Worm (Caenorhabditis elegans) whole organism, L4 larva: Measurements from ENCODE around the gene unc-10.
A peak's percentile ranks its signal among the peaks of the same experiment; 100 is the strongest.

Source experiments
- D1046.2 ChIP-seq: fragments of 200-800 bp; sonication (Bioruptor generic); IDR thresholded peaks from 2 replicates; pipeline ENCODE4 v1.3.6; 2022; ENCODE audit warnings: missing genetic modification characterization, missing compliant biosample characterization
- F10B5.3 ChIP-seq: sonication (generic microtip); optimal IDR thresholded peaks from 2 replicates; lab custom pipeline; 2016; ENCODE audit warnings: mild to moderate bottlenecking, missing genetic modification characterization, missing compliant biosample characterization
- F26F4.8 ChIP-seq: fragments of 200-800 bp; sonication (Bioruptor generic); conservative IDR thresholded peaks from 2 replicates; pipeline ENCODE4 v1.3.6; 2022; ENCODE audit warnings: missing genetic modification characterization, missing compliant biosample characterization
- T26A8.4 ChIP-seq: fragments of 200-800 bp; sonication (Bioruptor generic); IDR thresholded peaks from 2 replicates; pipeline ENCODE4 v1.3.6; 2022; ENCODE audit warnings: missing genetic modification characterization, missing compliant biosample characterization
- ZK546.5 ChIP-seq, 2 experiments: sonication (generic microtip); optimal IDR thresholded peaks; 2 replicates each; lab custom pipeline; 2017; ENCODE audit warnings: missing biosample characterization in 2 of 2, missing genetic modification characterization in 2 of 2
- aly-2 ChIP-seq: sonication (generic microtip); optimal IDR thresholded peaks from 2 replicates; lab custom pipeline; 2018; ENCODE audit warnings: missing biosample characterization, missing genetic modification characterization
- arid-1 ChIP-seq: fragments of 200-800 bp; sonication (Bioruptor generic); conservative IDR thresholded peaks from 2 replicates; pipeline ENCODE4 v1.3.6; 2022; ENCODE audit warnings: missing genetic modification reagents, missing genetic modification characterization, missing compliant biosample characterization
- attf-4 ChIP-seq: sonication (generic microtip); optimal IDR thresholded peaks from 3 replicates; lab custom pipeline; 2017; ENCODE audit warnings: missing biosample characterization, missing genetic modification characterization
- ceh-20 ChIP-seq: fragments of 200-800 bp; sonication (Bioruptor generic); IDR thresholded peaks from 2 replicates; pipeline ENCODE4 v1.3.6; 2022; ENCODE audit warnings: missing genetic modification reagents, missing genetic modification characterization, missing compliant biosample characterization
- ceh-28 ChIP-seq: fragments of 150-350 bp; optimal IDR thresholded peaks from 2 replicates; lab custom pipeline; 2014; ENCODE audit warnings: missing biosample characterization, missing genetic modification reagents, missing genetic modification characterization
- ceh-32 ChIP-seq: sonication (generic microtip); optimal IDR thresholded peaks from 2 replicates; lab custom pipeline; 2016; ENCODE audit warnings: mild to moderate bottlenecking, missing genetic modification characterization, missing compliant biosample characterization; ENCODE audit not compliant: poor library complexity
- ceh-44 ChIP-seq: fragments of 200-800 bp; sonication (Bioruptor generic); IDR thresholded peaks from 2 replicates; pipeline ENCODE4 v1.3.6; 2022; ENCODE audit warnings: missing genetic modification reagents, missing genetic modification characterization, missing compliant biosample characterization
- ceh-62 ChIP-seq: sonication (generic microtip); optimal IDR thresholded peaks from 2 replicates; lab custom pipeline; 2017; ENCODE audit warnings: missing biosample characterization, missing genetic modification characterization
- ceh-82 ChIP-seq: sonication (generic microtip); optimal IDR thresholded peaks from 2 replicates; lab custom pipeline; 2017; ENCODE audit warnings: missing biosample characterization, missing genetic modification characterization
- ces-1 ChIP-seq: fragments of 150-350 bp; sonication (generic microtip); optimal IDR thresholded peaks from 4 replicates; lab custom pipeline; 2014; ENCODE audit warnings: missing biosample characterization, missing genetic modification reagents, missing genetic modification characterization
- daf-12 ChIP-seq: fragments of 150-350 bp; optimal IDR thresholded peaks from 2 replicates; lab custom pipeline; 2014; ENCODE audit warnings: missing biosample characterization, missing genetic modification reagents, missing genetic modification characterization
- daf-16 ChIP-seq, 3 experiments: sonication (generic microtip); optimal IDR thresholded peaks; 2 replicates each; lab custom pipeline; 2016 to 2017; ENCODE audit warnings: missing genetic modification characterization in 3 of 3, missing genetic modification reagents in 3 of 3, mild to moderate bottlenecking in 2 of 3, missing compliant biosample characterization in 2 of 3, missing biosample characterization in 1 of 3, moderate library complexity in 1 of 3
- daf-8 ChIP-seq: fragments of 200-800 bp; sonication (Bioruptor generic); IDR thresholded peaks from 2 replicates; pipeline ENCODE4 v1.3.6; 2022; ENCODE audit warnings: missing genetic modification characterization, missing compliant biosample characterization
- dpl-1 ChIP-seq: fragments of 150-350 bp; optimal IDR thresholded peaks from 2 replicates; lab custom pipeline; 2014; ENCODE audit warnings: missing biosample characterization, missing genetic modification reagents, missing genetic modification characterization
- egl-27 ChIP-seq: sonication (generic microtip); optimal IDR thresholded peaks from 3 replicates; lab custom pipeline; 2017; ENCODE audit warnings: missing biosample characterization, missing genetic modification reagents, missing genetic modification characterization
- egl-43 ChIP-seq: fragments of 200-800 bp; sonication (Bioruptor generic); IDR thresholded peaks from 2 replicates; pipeline ENCODE4 v1.3.6; 2022; ENCODE audit warnings: missing genetic modification reagents, missing genetic modification characterization, missing compliant biosample characterization
- hlh-11 ChIP-seq: fragments of 200-800 bp; sonication (Bioruptor generic); optimal IDR thresholded peaks from 2 replicates; lab custom pipeline; 2018; ENCODE audit warnings: mild to moderate bottlenecking, missing genetic modification characterization, missing compliant biosample characterization
- hlh-30 ChIP-seq: sonication (generic microtip); optimal IDR thresholded peaks from 2 replicates; lab custom pipeline; 2017; ENCODE audit warnings: antibody characterized with exemption, mild to moderate bottlenecking, missing genetic modification characterization, missing compliant biosample characterization; ENCODE audit not compliant: insufficient read depth
- hmg-1.1 ChIP-seq: fragments of 200-800 bp; sonication (Bioruptor generic); IDR thresholded peaks from 2 replicates; pipeline ENCODE4 v1.3.6; 2022; ENCODE audit warnings: missing genetic modification reagents, missing genetic modification characterization, missing compliant biosample characterization
- jun-1 ChIP-seq: fragments of 150-350 bp; optimal IDR thresholded peaks from 2 replicates; lab custom pipeline; 2014; ENCODE audit warnings: missing biosample characterization, missing genetic modification reagents, missing genetic modification characterization
- lim-7 ChIP-seq: fragments of 200-800 bp; sonication (Bioruptor generic); IDR thresholded peaks from 2 replicates; pipeline ENCODE4 v1.3.6; 2022; ENCODE audit warnings: missing genetic modification characterization, missing compliant biosample characterization
- lin-13 ChIP-seq: fragments of 150-350 bp; optimal IDR thresholded peaks from 2 replicates; lab custom pipeline; 2014; ENCODE audit warnings: missing biosample characterization, missing genetic modification reagents, missing genetic modification characterization
- lin-38 ChIP-seq: fragments of 200-800 bp; sonication (Bioruptor generic); IDR thresholded peaks from 2 replicates; pipeline ENCODE4 v1.3.6; 2022; ENCODE audit warnings: missing genetic modification reagents, missing genetic modification characterization, missing compliant biosample characterization
- lir-3 ChIP-seq: sonication (generic microtip); optimal IDR thresholded peaks from 2 replicates; lab custom pipeline; 2016; ENCODE audit warnings: mild to moderate bottlenecking, missing genetic modification characterization, missing compliant biosample characterization
- madf-5 ChIP-seq, 2 experiments: fragments of 200-800 bp; sonication (Bioruptor generic); IDR thresholded peaks; 2 replicates each; pipeline ENCODE4 v1.3.6; 2022; ENCODE audit warnings: missing compliant biosample characterization in 2 of 2, missing genetic modification characterization in 2 of 2
- madf-9 ChIP-seq: fragments of 200-800 bp; sonication (Bioruptor generic); conservative IDR thresholded peaks from 2 replicates; pipeline ENCODE4 v1.3.6; 2022; ENCODE audit warnings: missing genetic modification reagents, missing genetic modification characterization, missing compliant biosample characterization
- mdt-29 ChIP-seq: fragments of 200-800 bp; sonication (Bioruptor generic); IDR thresholded peaks from 2 replicates; pipeline ENCODE4 v1.3.6; 2022; ENCODE audit warnings: missing genetic modification reagents, missing genetic modification characterization, missing compliant biosample characterization
- nhr-11 ChIP-seq: fragments of 150-350 bp; optimal IDR thresholded peaks from 2 replicates; lab custom pipeline; 2014; ENCODE audit warnings: missing biosample characterization, missing genetic modification characterization
- nhr-111 ChIP-seq: fragments of 200-800 bp; sonication (Bioruptor generic); optimal IDR thresholded peaks from 2 replicates; lab custom pipeline; 2018; ENCODE audit warnings: mild to moderate bottlenecking, missing genetic modification characterization, missing compliant biosample characterization
- nhr-237 ChIP-seq: sonication (generic microtip); optimal IDR thresholded peaks from 2 replicates; lab custom pipeline; 2017; ENCODE audit warnings: missing biosample characterization, missing genetic modification characterization
- nhr-41 ChIP-seq: fragments of 200-800 bp; sonication (Bioruptor generic); IDR thresholded peaks from 2 replicates; pipeline ENCODE4 v1.3.6; 2022; ENCODE audit warnings: missing genetic modification reagents, missing genetic modification characterization, missing compliant biosample characterization
- nhr-6 ChIP-seq: fragments of 150-350 bp; optimal IDR thresholded peaks from 2 replicates; lab custom pipeline; 2014; ENCODE audit warnings: missing biosample characterization, missing genetic modification characterization
- nhr-76 ChIP-seq: fragments of 150-350 bp; optimal IDR thresholded peaks from 2 replicates; lab custom pipeline; 2014; ENCODE audit warnings: missing biosample characterization, missing genetic modification characterization
- php-3 ChIP-seq: fragments of 200-800 bp; sonication (Bioruptor generic); IDR thresholded peaks from 2 replicates; pipeline ENCODE4 v1.3.6; 2022; ENCODE audit warnings: missing genetic modification reagents, missing genetic modification characterization, missing compliant biosample characterization
- pqm-1 ChIP-seq: sonication (generic microtip); optimal IDR thresholded peaks from 2 replicates; lab custom pipeline; 2017; ENCODE audit warnings: missing biosample characterization, missing genetic modification characterization
- rbr-2 ChIP-seq: sonication (generic microtip); optimal IDR thresholded peaks from 2 replicates; lab custom pipeline; 2016; ENCODE audit warnings: missing genotype, missing genetic modification characterization, missing compliant biosample characterization
- snpc-1.2 ChIP-seq: fragments of 200-800 bp; sonication (Bioruptor generic); IDR thresholded peaks from 2 replicates; pipeline ENCODE4 v1.3.6; 2022; ENCODE audit warnings: missing genetic modification reagents, missing genetic modification characterization, missing compliant biosample characterization
- snpc-4 ChIP-seq: fragments of 150-350 bp; optimal IDR thresholded peaks from 2 replicates; lab custom pipeline; 2014; ENCODE audit warnings: missing biosample characterization, missing genetic modification characterization
- spr-1 ChIP-seq: sonication (generic microtip); optimal IDR thresholded peaks from 2 replicates; lab custom pipeline; 2016; ENCODE audit warnings: mild to moderate bottlenecking, missing genetic modification characterization, missing compliant biosample characterization
- tag-97 ChIP-seq: fragments of 200-800 bp; sonication (Bioruptor generic); IDR thresholded peaks from 2 replicates; pipeline ENCODE4 v1.3.6; 2022; ENCODE audit warnings: missing genetic modification characterization, missing compliant biosample characterization
- tra-1 ChIP-seq: fragments of 200-800 bp; sonication (Bioruptor generic); IDR thresholded peaks from 2 replicates; pipeline ENCODE4 v1.3.6; 2022; ENCODE audit warnings: missing genetic modification reagents, missing genetic modification characterization, missing compliant biosample characterization
- unc-130 ChIP-seq: sonication (generic microtip); optimal IDR thresholded peaks from 2 replicates; lab custom pipeline; 2016; ENCODE audit warnings: missing genetic modification reagents, missing genetic modification characterization, missing compliant biosample characterization
- unc-39 ChIP-seq: sonication (generic microtip); optimal IDR thresholded peaks from 2 replicates; lab custom pipeline; 2017; ENCODE audit warnings: missing biosample characterization, missing genetic modification characterization
- vab-7 ChIP-seq: fragments of 200-800 bp; sonication (Bioruptor generic); IDR thresholded peaks from 2 replicates; pipeline ENCODE4 v1.3.6; 2022; ENCODE audit warnings: missing genetic modification reagents, missing genetic modification characterization, missing compliant biosample characterization
- zfp-2 ChIP-seq: sonication (generic microtip); optimal IDR thresholded peaks from 2 replicates; lab custom pipeline; 2016; ENCODE audit warnings: mild to moderate bottlenecking, missing genetic modification characterization, missing compliant biosample characterization
- ztf-11 ChIP-seq: fragments of 150-350 bp; optimal IDR thresholded peaks from 2 replicates; lab custom pipeline; 2014; ENCODE audit warnings: missing biosample characterization, missing genetic modification characterization
- ztf-7 ChIP-seq: fragments of 150-350 bp; optimal IDR thresholded peaks from 2 replicates; lab custom pipeline; 2014; ENCODE audit warnings: missing biosample characterization, missing genetic modification characterization

Gene unc-10

DNA sequence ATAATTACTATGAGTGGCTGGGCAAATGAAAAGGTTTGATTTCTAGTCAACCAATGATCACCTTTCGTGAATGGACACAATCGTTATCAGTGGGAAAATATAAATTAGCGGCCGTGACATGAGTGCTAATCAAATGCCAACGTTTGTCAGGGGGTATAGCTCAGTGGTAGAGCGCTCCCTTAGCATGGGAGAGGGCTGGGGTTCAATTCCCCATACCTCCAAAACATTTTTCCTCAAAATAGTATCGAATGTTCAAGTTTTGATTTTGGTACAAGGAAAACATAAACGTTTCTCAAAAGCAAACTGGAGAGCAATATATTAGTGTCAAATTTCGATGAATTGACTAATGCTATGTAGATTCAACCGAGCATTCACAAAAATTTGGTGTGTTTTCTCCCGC, 43.5 kb upstream of the unc-10 start (continued):
- TF ChIP-seq jun-1, result no peak
- peak; percentile 45; the same call in 1 of the 2 replicates for TF ChIP-seq hmg-1.1 (GFP tag; lab: Robert Waterston, UW)
- TF ChIP-seq ces-1, result no peak
- TF ChIP-seq egl-27 (tag; lab: Kevin White, UChicago), result no peak
- TF ChIP-seq D1046.2 (GFP tag; lab: Robert Waterston, UW), result peak; percentile 64; the same call in 1 of the 2 replicates
- peak; percentile 75 for TF ChIP-seq ztf-7 (tag; lab: Kevin White, UChicago)
- TF ChIP-seq php-3 (GFP tag; lab: Robert Waterston, UW), result peak; percentile 61; the same call in 1 of the 2 replicates
- TF ChIP-seq lin-13 (GFP tag; lab: Kevin White, UChicago), result peak; percentile 22
- TF ChIP-seq F10B5.3, result peak; percentile 3
- TF ChIP-seq nhr-111 (GFP tag; lab: Kevin White, UChicago), result peak; percentile 72
- TF ChIP-seq T26A8.4 (GFP tag; lab: Robert Waterston, UW), result peak; percentile 77
- no peak for TF ChIP-seq ceh-32 (tag; lab: Kevin White, UChicago)
- no peak for TF ChIP-seq snpc-4
- TF ChIP-seq hlh-11 (tag; lab: Kevin White, UChicago), result peak; percentile 50
- TF ChIP-seq ceh-28 (tag; lab: Kevin White, UChicago), result no peak
- no peak for TF ChIP-seq ceh-62 (tag; lab: Kevin White, UChicago)
- TF ChIP-seq dpl-1, result no peak
- TF ChIP-seq daf-16 (GFP tag; optimal IDR thresholded peaks at IDR 0.05; lab: Kevin White, UChicago), result peak in 1 of 2 experiments; percentile 83
- TF ChIP-seq daf-16 (tag; optimal IDR thresholded peaks at IDR 0.05; lab: Kevin White, UChicago), result peak; percentile 71
- peak; percentile 46 for TF ChIP-seq nhr-6 (tag; lab: Kevin White, UChicago)
- 0 out of 2 replicates have a peak, but pooled peaks have one; percentile 33 for TF ChIP-seq ceh-20 (GFP tag; lab: Robert Waterston, UW)
- 0 out of 2 replicates have a peak, but pooled peaks have one; percentile 35 for TF ChIP-seq ceh-44 (GFP tag; lab: Robert Waterston, UW)
- no peak for TF ChIP-seq mdt-29 (GFP tag; lab: Robert Waterston, UW)
- TF ChIP-seq snpc-1.2 (GFP tag; lab: Robert Waterston, UW), result peak; percentile 86
- TF ChIP-seq lin-38, result peak; percentile 69
- no peak for TF ChIP-seq unc-39
- peak; percentile 42 for TF ChIP-seq spr-1 (tag; lab: Kevin White, UChicago)
- TF ChIP-seq attf-4 (tag; lab: Kevin White, UChicago), result no peak
- TF ChIP-seq nhr-76 (tag; lab: Kevin White, UChicago), result no peak
- TF ChIP-seq egl-43 (GFP tag; lab: Robert Waterston, UW), result no peak
- TF ChIP-seq tra-1 (GFP tag; lab: Robert Waterston, UW), result 0 out of 2 replicates have a peak, but pooled peaks have one; percentile 51
- peak; percentile 81; the same call in 1 of the 2 replicates for TF ChIP-seq daf-8 (GFP tag; lab: Robert Waterston, UW)
- TF ChIP-seq nhr-237 (tag; lab: Kevin White, UChicago), result no peak
- TF ChIP-seq ceh-82, result no peak
- TF ChIP-seq pqm-1 (tag; lab: Kevin White, UChicago), result no peak
- TF ChIP-seq ztf-11 (tag; lab: Kevin White, UChicago), result no peak
- TF ChIP-seq arid-1 (GFP tag; lab: Robert Waterston, UW), result peak; percentile 77
- TF ChIP-seq zfp-2 (tag; lab: Kevin White, UChicago), result no peak
- TF ChIP-seq madf-9, result peak; percentile 47; the same call in 1 of the 2 replicates
- TF ChIP-seq vab-7 (GFP tag; lab: Robert Waterston, UW), result peak; percentile 59
- TF ChIP-seq unc-130 (GFP tag; lab: Kevin White, UChicago), result no peak
- TF ChIP-seq nhr-11 (tag; lab: Kevin White, UChicago), result no peak
- TF ChIP-seq aly-2 (tag; lab: Kevin White, UChicago), result no peak
- TF ChIP-seq rbr-2 (tag; lab: Kevin White, UChicago), result peak; percentile 42
- peak; percentile 39; the same call in 1 of the 2 replicates for TF ChIP-seq nhr-41 (GFP tag; lab: Robert Waterston, UW)
- peak; percentile 76 for TF ChIP-seq F26F4.8 (GFP tag; lab: Robert Waterston, UW)
- TF ChIP-seq lim-7, result peak; percentile 83
- TF ChIP-seq lir-3 (tag; lab: Kevin White, UChicago), result peak; percentile 57
- TF ChIP-seq daf-12, result no peak
- 0 out of 4 replicates have a peak, but pooled peaks have one; percentile 51 to 67 for TF ChIP-seq madf-5 (GFP tag; IDR thresholded peaks at IDR 0.05; lab: Robert Waterston, UW)
- TF ChIP-seq hlh-30 (tag; lab: Kevin White, UChicago), result peak; percentile 34
- TF ChIP-seq ZK546.5 (tag; optimal IDR thresholded peaks at IDR 0.05; lab: Kevin White, UChicago), result no peak
- no peak for TF ChIP-seq tag-97
